Worm (Caenorhabditis elegans) whole organism, young adult: ENCODE results near the gene tpan-1.

Experiments
- B0035.1 ChIP-seq: sonication (generic microtip); optimal IDR thresholded peaks from 2 replicates; lab custom pipeline; 2016; ENCODE audit warnings: missing genetic modification characterization, mild to moderate bottlenecking, missing compliant biosample characterization, missing genotype, missing genetic modification reagents
- C17E4.6 ChIP-seq: fragments of 200-800 bp; sonication (Bioruptor generic); IDR thresholded peaks from 2 replicates; pipeline ENCODE4 v1.3.6; 2022; ENCODE audit warnings: missing genetic modification reagents, missing genetic modification characterization, missing compliant biosample characterization
- K12H6.12 ChIP-seq: fragments of 200-800 bp; sonication (Bioruptor generic); optimal IDR thresholded peaks from 2 replicates; lab custom pipeline; 2018; ENCODE audit warnings: mild to moderate bottlenecking, missing genetic modification characterization, missing compliant biosample characterization
- ekl-4 ChIP-seq: fragments of 200-800 bp; sonication (Bioruptor generic); IDR thresholded peaks from 2 replicates; pipeline ENCODE4 v1.3.6; 2022; ENCODE audit warnings: missing genetic modification reagents, missing genetic modification characterization, missing compliant biosample characterization
- madf-3 ChIP-seq: fragments of 200-800 bp; sonication (Bioruptor generic); IDR thresholded peaks from 2 replicates; pipeline ENCODE4 v1.3.6; 2022; ENCODE audit warnings: missing genetic modification reagents, missing genetic modification characterization, missing compliant biosample characterization

ce11 chrV:20837765-20838164, 48.5 kb downstream of the tpan-1 start, which contains the start of gene mrps-12:
- TF ChIP-seq B0035.1: no peak
- TF ChIP-seq C17E4.6 (GFP tag; lab: Robert Waterston, UW): no peak
- TF ChIP-seq K12H6.12 (tag; lab: Kevin White, UChicago): no peak
- no peak for TF ChIP-seq ekl-4 (GFP tag; lab: Robert Waterston, UW)
- TF ChIP-seq madf-3 (GFP tag; lab: Robert Waterston, UW): no peak
